Fruit fly (Drosophila melanogaster): ENCODE data around the gene CG42594.

Gene CG42594

DNA sequence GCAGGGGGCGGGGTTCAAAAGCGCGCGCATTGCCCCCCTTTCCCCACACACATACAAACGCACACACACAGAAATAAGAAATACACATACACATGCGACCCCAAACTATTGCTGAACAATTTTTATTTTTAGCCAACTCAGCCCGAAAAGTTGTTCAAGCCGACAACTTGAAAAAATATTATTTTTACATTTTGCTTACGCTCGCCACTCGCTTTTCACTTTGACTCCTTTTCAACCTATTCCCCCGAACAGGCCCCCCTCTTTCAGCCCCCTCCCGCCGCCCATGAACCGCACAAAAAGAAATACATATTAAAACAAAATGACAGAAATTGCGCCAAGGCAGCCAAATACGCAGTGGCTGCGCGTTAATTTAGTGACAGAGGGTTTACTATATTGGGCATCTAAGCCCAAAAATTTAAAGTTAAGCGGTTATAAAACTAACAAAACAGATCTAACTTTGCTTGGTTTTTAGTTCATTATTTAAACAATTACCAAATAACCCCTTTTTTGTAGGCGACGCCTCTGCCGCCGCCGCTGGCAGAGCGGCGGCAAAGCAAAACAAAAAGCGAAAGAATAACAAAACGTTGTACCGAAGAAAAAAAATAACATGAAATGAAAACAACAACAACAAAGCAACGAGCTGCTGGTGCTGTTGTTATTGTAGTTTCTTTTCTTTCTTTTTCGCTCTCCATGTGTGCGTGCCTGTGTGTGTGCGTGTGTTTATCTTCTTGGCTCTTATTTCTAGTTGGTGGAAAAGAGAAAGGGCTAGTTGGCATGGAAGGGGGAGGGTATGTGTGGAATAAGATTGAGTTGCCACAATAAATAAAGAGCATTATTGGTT lies 69.5 kb downstream of the CG42594 start:
- peak; percentile 100 for TF ChIP-seq Crg-1 (GFP tag; optimal IDR thresholded peaks at IDR 0.05)
- TF ChIP-seq Hr96 (GFP tag; optimal IDR thresholded peaks at IDR 0.05): peak; percentile 100
- peak; percentile 100 for TF ChIP-seq CG12768 (GFP tag; optimal IDR thresholded peaks at IDR 0.05)
- peak; percentile 99 for TF ChIP-seq CG33017 (tag; optimal IDR thresholded peaks at IDR 0.05)
- peak; percentile 99 for TF ChIP-seq Mnt (GFP tag; optimal IDR thresholded peaks at IDR 0.05)
- peak; percentile 99 for TF ChIP-seq Clk (GFP tag; optimal IDR thresholded peaks at IDR 0.05)
- TF ChIP-seq bab1 (GFP tag; optimal IDR thresholded peaks at IDR 0.05): peak; percentile 100
- TF ChIP-seq CG7101 (tag; optimal IDR thresholded peaks at IDR 0.05): peak; percentile 100
- peak; percentile 98 for TF ChIP-seq toe (GFP tag; optimal IDR thresholded peaks at IDR 0.05)
- TF ChIP-seq cnc (optimal IDR thresholded peaks at IDR 0.05): no peak
- TF ChIP-seq CG1620 (GFP tag; optimal IDR thresholded peaks at IDR 0.05): peak; percentile 100
- TF ChIP-seq CG14711 (tag; optimal IDR thresholded peaks at IDR 0.05): peak; percentile 99
- TF ChIP-seq CG7045 (GFP tag; optimal IDR thresholded peaks at IDR 0.05): peak; percentile 99
- TF ChIP-seq CG11617 (GFP tag; optimal IDR thresholded peaks at IDR 0.05): peak; percentile 100
- peak; percentile 100 for TF ChIP-seq tj (GFP tag; optimal IDR thresholded peaks at IDR 0.05)
- TF ChIP-seq pad (GFP tag; optimal IDR thresholded peaks at IDR 0.05): peak; percentile 97
- peak; percentile 96 for TF ChIP-seq cic (GFP tag; optimal IDR thresholded peaks at IDR 0.05)
- peak; percentile 98 for TF ChIP-seq kay (GFP tag; ENCODE audit: borderline replicate concordance)
- peak; percentile 99 for TF ChIP-seq ovo (GFP tag; optimal IDR thresholded peaks at IDR 0.05)
- peak; percentile 98 for TF ChIP-seq CG5204 (GFP tag; optimal IDR thresholded peaks at IDR 0.05)

DNA sequence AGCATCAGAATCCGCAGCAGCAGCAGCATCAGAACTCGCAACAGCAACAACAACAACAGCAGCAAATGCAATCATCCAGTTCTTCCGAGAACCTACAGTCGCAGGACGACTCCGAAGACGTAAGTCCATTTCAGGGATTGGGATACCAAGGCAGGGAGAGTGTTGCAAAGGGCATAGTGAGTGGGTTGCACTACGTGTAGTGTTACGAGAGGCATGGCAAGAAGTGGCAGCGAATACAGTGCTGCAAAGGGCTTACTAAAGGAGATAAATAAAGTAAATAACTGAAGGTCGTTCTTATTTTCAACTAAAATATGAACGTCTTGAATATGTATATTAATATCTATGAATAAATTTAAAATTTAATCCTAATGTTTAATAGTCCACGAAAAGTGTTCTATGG lies 70.4 kb downstream of the CG42594 start:
- no peak for TF ChIP-seq CG14711 (tag; optimal IDR thresholded peaks at IDR 0.05)
- no peak for TF ChIP-seq tj (GFP tag; optimal IDR thresholded peaks at IDR 0.05)
- TF ChIP-seq ovo (GFP tag; optimal IDR thresholded peaks at IDR 0.05): no peak
- TF ChIP-seq CG1620 (GFP tag; optimal IDR thresholded peaks at IDR 0.05): no peak
- no peak for TF ChIP-seq pad (GFP tag; optimal IDR thresholded peaks at IDR 0.05)
- no peak for TF ChIP-seq CG5204 (GFP tag; optimal IDR thresholded peaks at IDR 0.05)
- TF ChIP-seq bab1 (GFP tag; optimal IDR thresholded peaks at IDR 0.05): no peak
- no peak for TF ChIP-seq CG12768 (GFP tag; optimal IDR thresholded peaks at IDR 0.05)
- no peak for TF ChIP-seq kay (GFP tag; ENCODE audit: borderline replicate concordance)

DNA sequence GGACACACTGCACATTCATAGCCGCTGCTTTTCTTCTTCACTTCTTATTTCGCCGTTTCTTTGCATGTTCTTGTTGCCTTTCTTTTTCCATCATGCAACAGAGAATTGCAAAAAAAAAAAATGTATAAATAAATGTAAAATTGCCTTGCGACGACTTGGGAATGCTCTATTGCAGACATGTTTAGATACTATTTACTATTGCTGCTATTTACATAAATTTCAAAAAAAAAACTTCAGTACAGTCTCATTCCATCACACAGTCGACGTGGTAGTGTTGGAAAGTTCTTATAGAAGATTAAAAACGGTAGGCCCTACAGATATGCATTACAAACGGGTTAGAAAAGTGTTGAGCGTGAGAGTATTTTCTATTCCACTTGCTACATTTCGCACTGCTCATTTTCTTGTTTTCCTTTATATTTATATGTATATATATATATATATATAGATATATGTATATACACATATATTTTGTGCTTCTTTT lies 71.2 kb downstream of the CG42594 start:
- TF ChIP-seq CG11617 (GFP tag; optimal IDR thresholded peaks at IDR 0.05) (peak; percentile 46), Hr96 (GFP tag; optimal IDR thresholded peaks at IDR 0.05) (peak; percentile 55), CG1620 (GFP tag; optimal IDR thresholded peaks at IDR 0.05) (no peak), tj (GFP tag; optimal IDR thresholded peaks at IDR 0.05) (peak; percentile 74), pad (GFP tag; optimal IDR thresholded peaks at IDR 0.05) (peak; percentile 33), ovo (GFP tag; optimal IDR thresholded peaks at IDR 0.05) (peak; percentile 19), cnc (optimal IDR thresholded peaks at IDR 0.05) (no peak), CG12768 (GFP tag; optimal IDR thresholded peaks at IDR 0.05) (peak; percentile 44), CG5204 (GFP tag; optimal IDR thresholded peaks at IDR 0.05) (peak; percentile 34), Clk (GFP tag; optimal IDR thresholded peaks at IDR 0.05) (no peak), cic (GFP tag; optimal IDR thresholded peaks at IDR 0.05) (peak; percentile 14), toe (GFP tag; optimal IDR thresholded peaks at IDR 0.05) (no peak), CG7101 (tag; optimal IDR thresholded peaks at IDR 0.05) (peak; percentile 33), bab1 (GFP tag; optimal IDR thresholded peaks at IDR 0.05) (peak; percentile 38), CG33017 (tag; optimal IDR thresholded peaks at IDR 0.05) (no peak), kay (GFP tag; ENCODE audit: borderline replicate concordance) (no peak), CG7045 (GFP tag; optimal IDR thresholded peaks at IDR 0.05) (peak; percentile 12), Mnt (GFP tag; optimal IDR thresholded peaks at IDR 0.05) (no peak), Crg-1 (GFP tag; optimal IDR thresholded peaks at IDR 0.05) (peak; percentile 32), CG14711 (tag; optimal IDR thresholded peaks at IDR 0.05) (peak; percentile 51)

DNA sequence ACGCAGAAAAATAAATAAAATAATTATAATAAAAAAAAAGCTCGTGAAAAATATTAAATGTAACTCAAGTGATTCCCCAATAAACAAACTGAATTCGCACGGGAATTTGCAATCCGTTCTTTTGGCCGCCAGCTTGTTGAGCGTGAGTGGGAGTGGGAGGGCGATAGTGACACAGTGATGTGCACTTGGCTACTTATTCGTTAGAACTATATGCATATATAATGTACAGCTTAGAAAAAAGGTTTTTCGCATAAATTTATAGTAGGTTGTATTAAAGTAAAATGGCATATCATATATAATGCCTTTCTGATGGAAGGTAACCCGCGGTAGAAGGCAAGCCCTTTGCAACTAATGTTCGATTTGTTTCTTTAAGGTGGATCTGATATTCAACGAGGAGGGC lies 71.7 kb downstream of the CG42594 start:
- TF ChIP-seq cic (GFP tag; optimal IDR thresholded peaks at IDR 0.05) (no peak), Mnt (GFP tag; optimal IDR thresholded peaks at IDR 0.05) (no peak), CG7045 (GFP tag; optimal IDR thresholded peaks at IDR 0.05) (no peak), Crg-1 (GFP tag; optimal IDR thresholded peaks at IDR 0.05) (no peak), CG33017 (tag; optimal IDR thresholded peaks at IDR 0.05) (no peak), tj (GFP tag; optimal IDR thresholded peaks at IDR 0.05) (no peak), cnc (optimal IDR thresholded peaks at IDR 0.05) (no peak), CG5204 (GFP tag; optimal IDR thresholded peaks at IDR 0.05) (no peak), CG1620 (GFP tag; optimal IDR thresholded peaks at IDR 0.05) (no peak), bab1 (GFP tag; optimal IDR thresholded peaks at IDR 0.05) (no peak), CG14711 (tag; optimal IDR thresholded peaks at IDR 0.05) (no peak), CG12768 (GFP tag; optimal IDR thresholded peaks at IDR 0.05) (no peak), CG11617 (GFP tag; optimal IDR thresholded peaks at IDR 0.05) (no peak)

DNA sequence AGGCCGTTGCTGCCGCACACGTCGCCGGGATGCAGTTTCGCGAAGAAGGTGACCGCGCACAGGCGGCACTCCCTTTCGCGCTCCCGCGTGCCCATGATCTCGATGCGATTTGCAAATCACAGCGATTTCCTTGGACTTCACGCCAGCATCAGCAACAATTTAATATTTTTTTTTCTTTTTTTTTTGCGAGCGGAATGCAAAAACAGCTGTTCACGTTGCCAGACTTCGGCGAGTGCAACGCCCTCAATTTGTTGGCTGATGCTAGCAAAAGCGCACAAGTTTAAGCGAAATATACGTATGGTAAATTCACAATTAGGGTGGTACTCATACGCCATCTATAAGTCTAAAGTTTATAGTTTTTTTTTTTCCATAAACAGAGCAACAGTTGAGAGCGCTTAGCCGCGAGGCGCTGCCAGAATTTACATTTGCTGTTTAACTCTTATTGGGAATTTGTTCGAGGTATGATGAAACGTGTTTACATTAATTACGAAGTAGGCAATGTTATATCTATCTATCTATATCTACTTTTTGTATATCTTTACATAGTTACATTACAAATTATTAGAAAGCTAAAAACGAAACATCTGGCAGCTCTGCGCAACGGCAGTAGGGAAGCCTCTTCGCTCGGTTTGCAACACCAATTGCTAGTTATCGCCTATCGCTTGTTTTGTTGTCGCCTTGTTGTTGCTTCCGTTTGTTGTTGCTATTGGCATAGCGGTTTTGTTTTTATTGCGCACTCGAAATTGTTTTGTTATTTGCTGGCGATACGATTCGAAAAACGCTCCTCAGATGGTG lies 77.8 kb downstream of the CG42594 start, which contains the start of the genes CG4041 and Hgsnat:
CG4041 (minus strand) TSS at position 220 of the 795 bp plus-strand sequence.
Hgsnat (plus strand) TSS at position 503 of the 795 bp plus-strand sequence.
- TF ChIP-seq CG14711 (tag; optimal IDR thresholded peaks at IDR 0.05): peak; percentile 45
- peak; percentile 62 for TF ChIP-seq Crg-1 (GFP tag; optimal IDR thresholded peaks at IDR 0.05)
- no peak for TF ChIP-seq Mnt (GFP tag; optimal IDR thresholded peaks at IDR 0.05)
- TF ChIP-seq cic (GFP tag; optimal IDR thresholded peaks at IDR 0.05): no peak
- TF ChIP-seq CG7101 (tag; optimal IDR thresholded peaks at IDR 0.05): peak; percentile 62
- TF ChIP-seq Hr96 (GFP tag; optimal IDR thresholded peaks at IDR 0.05): peak; percentile 21
- no peak for TF ChIP-seq CG33017 (tag; optimal IDR thresholded peaks at IDR 0.05)
- peak; percentile 75 for TF ChIP-seq ovo (GFP tag; optimal IDR thresholded peaks at IDR 0.05)
- no peak for TF ChIP-seq cnc (optimal IDR thresholded peaks at IDR 0.05)
- TF ChIP-seq CG1620 (GFP tag; optimal IDR thresholded peaks at IDR 0.05): peak; percentile 52
- peak; percentile 41 for TF ChIP-seq CG5204 (GFP tag; optimal IDR thresholded peaks at IDR 0.05)
- no peak for TF ChIP-seq kay (GFP tag; ENCODE audit: borderline replicate concordance)
- peak; percentile 59 for TF ChIP-seq CG11617 (GFP tag; optimal IDR thresholded peaks at IDR 0.05)
- TF ChIP-seq pad (GFP tag; optimal IDR thresholded peaks at IDR 0.05): peak; percentile 48
- peak; percentile 33 for TF ChIP-seq toe (GFP tag; optimal IDR thresholded peaks at IDR 0.05)
- peak; percentile 96 for TF ChIP-seq tj (GFP tag; optimal IDR thresholded peaks at IDR 0.05)
- peak; percentile 2 for TF ChIP-seq CG12768 (GFP tag; optimal IDR thresholded peaks at IDR 0.05)
- TF ChIP-seq bab1 (GFP tag; optimal IDR thresholded peaks at IDR 0.05): no peak

Data from whole organism, adult.